Worm (Caenorhabditis elegans) whole organism, L4 larva: ENCODE data around the gene C04F5.8.
A peak's percentile ranks its signal among the peaks of the same experiment; 100 is the strongest.

Experiments
- Y75B8A.6 ChIP-seq: fragments of 200-800 bp; sonication (Bioruptor generic); IDR thresholded peaks from 2 replicates; pipeline ENCODE4 v1.3.6; 2022; ENCODE audit warnings: missing genetic modification reagents, missing genetic modification characterization, missing compliant biosample characterization
- aha-1 ChIP-seq: fragments of 150-350 bp; peaks from one replicate; lab custom pipeline; 2014; ENCODE audit warnings: missing biosample characterization, missing genetic modification characterization
- arid-1 ChIP-seq: fragments of 200-800 bp; sonication (Bioruptor generic); conservative IDR thresholded peaks from 2 replicates; pipeline ENCODE4 v1.3.6; 2022; ENCODE audit warnings: missing genetic modification reagents, missing genetic modification characterization, missing compliant biosample characterization
- ceh-44 ChIP-seq: fragments of 200-800 bp; sonication (Bioruptor generic); IDR thresholded peaks from 2 replicates; pipeline ENCODE4 v1.3.6; 2022; ENCODE audit warnings: missing genetic modification reagents, missing genetic modification characterization, missing compliant biosample characterization
- ctbp-1 ChIP-seq: fragments of 200-800 bp; sonication (Bioruptor generic); IDR thresholded peaks from 2 replicates; pipeline ENCODE4 v1.3.6; 2022; ENCODE audit warnings: missing genetic modification reagents, missing genetic modification characterization, missing compliant biosample characterization
- daf-16 ChIP-seq, 3 experiments: sonication (generic microtip); optimal IDR thresholded peaks; 2 replicates each; lab custom pipeline; 2016 to 2017; ENCODE audit warnings: missing genetic modification characterization in 3 of 3, missing genetic modification reagents in 3 of 3, mild to moderate bottlenecking in 2 of 3, missing compliant biosample characterization in 2 of 3, missing biosample characterization in 1 of 3, moderate library complexity in 1 of 3
- dmd-6 ChIP-seq: fragments of 200-800 bp; sonication (Bioruptor generic); IDR thresholded peaks from 2 replicates; pipeline ENCODE4 v1.3.6; 2022; ENCODE audit warnings: missing genetic modification reagents, missing genetic modification characterization, missing compliant biosample characterization
- dmd-9 ChIP-seq: fragments of 200-800 bp; sonication (Bioruptor generic); IDR thresholded peaks from 2 replicates; pipeline ENCODE4 v1.3.6; 2022; ENCODE audit warnings: missing genetic modification reagents, missing genetic modification characterization, missing compliant biosample characterization
- dpl-1 ChIP-seq: fragments of 150-350 bp; optimal IDR thresholded peaks from 2 replicates; lab custom pipeline; 2014; ENCODE audit warnings: missing biosample characterization, missing genetic modification reagents, missing genetic modification characterization
- dve-1 ChIP-seq: sonication (generic microtip); optimal IDR thresholded peaks from 2 replicates; lab custom pipeline; 2017; ENCODE audit warnings: antibody characterized with exemption, mild to moderate bottlenecking, missing genetic modification characterization, missing compliant biosample characterization; ENCODE audit not compliant: insufficient read depth
- fkh-10 ChIP-seq: fragments of 150-350 bp; optimal IDR thresholded peaks from 2 replicates; lab custom pipeline; 2014; ENCODE audit warnings: missing biosample characterization, missing genetic modification reagents, missing genetic modification characterization
- hif-1 ChIP-seq, 2 experiments: sonication (generic microtip); optimal IDR thresholded peaks; 2 replicates each; lab custom pipeline; 2016 to 2017; ENCODE audit warnings: missing compliant biosample characterization in 2 of 2, missing genetic modification characterization in 2 of 2, missing genetic modification reagents in 2 of 2, missing genotype in 2 of 2, mild to moderate bottlenecking in 1 of 2
- hlh-11 ChIP-seq: fragments of 200-800 bp; sonication (Bioruptor generic); optimal IDR thresholded peaks from 2 replicates; lab custom pipeline; 2018; ENCODE audit warnings: mild to moderate bottlenecking, missing genetic modification characterization, missing compliant biosample characterization
- hlh-30 ChIP-seq: sonication (generic microtip); optimal IDR thresholded peaks from 2 replicates; lab custom pipeline; 2017; ENCODE audit warnings: antibody characterized with exemption, mild to moderate bottlenecking, missing genetic modification characterization, missing compliant biosample characterization; ENCODE audit not compliant: insufficient read depth
- hmg-1.1 ChIP-seq: fragments of 200-800 bp; sonication (Bioruptor generic); IDR thresholded peaks from 2 replicates; pipeline ENCODE4 v1.3.6; 2022; ENCODE audit warnings: missing genetic modification reagents, missing genetic modification characterization, missing compliant biosample characterization
- mes-2 ChIP-seq: sonication (generic microtip); optimal IDR thresholded peaks from 2 replicates; lab custom pipeline; 2016; ENCODE audit warnings: missing genotype, mild to moderate bottlenecking, missing genetic modification characterization, missing compliant biosample characterization; ENCODE audit not compliant: poor library complexity, severe bottlenecking
- mxl-2 ChIP-seq: fragments of 200-800 bp; sonication (Bioruptor generic); conservative IDR thresholded peaks from 2 replicates; pipeline ENCODE4 v1.3.6; 2022; ENCODE audit warnings: missing genetic modification reagents, missing genetic modification characterization, missing compliant biosample characterization
- nhr-11 ChIP-seq: fragments of 150-350 bp; optimal IDR thresholded peaks from 2 replicates; lab custom pipeline; 2014; ENCODE audit warnings: missing biosample characterization, missing genetic modification characterization
- nhr-28 ChIP-seq: fragments of 150-350 bp; optimal IDR thresholded peaks from 2 replicates; lab custom pipeline; 2014; ENCODE audit warnings: missing biosample characterization, missing genetic modification characterization
- nhr-6 ChIP-seq: fragments of 150-350 bp; optimal IDR thresholded peaks from 2 replicates; lab custom pipeline; 2014; ENCODE audit warnings: missing biosample characterization, missing genetic modification characterization
- nhr-76 ChIP-seq: fragments of 150-350 bp; optimal IDR thresholded peaks from 2 replicates; lab custom pipeline; 2014; ENCODE audit warnings: missing biosample characterization, missing genetic modification characterization
- nhr-77 ChIP-seq: fragments of 150-350 bp; optimal IDR thresholded peaks from 2 replicates; lab custom pipeline; 2014; ENCODE audit warnings: missing biosample characterization, missing genetic modification characterization
- pha-4 ChIP-seq, 2 experiments: fragments of 150-350 bp in 1 of 2; fragments of 200-800 bp in 1 of 2; sonication (Bioruptor generic) in 1 of 2; IDR thresholded peaks in 1 of 2; optimal IDR thresholded peaks in 1 of 2; 2 replicates each; pipeline versions ENCODE4 v1.3.6 to Lab custom; 2014 to 2022; ENCODE audit warnings: missing genetic modification characterization in 2 of 2, missing genetic modification reagents in 2 of 2, missing biosample characterization in 1 of 2, missing compliant biosample characterization in 1 of 2
- pqm-1 ChIP-seq: sonication (generic microtip); optimal IDR thresholded peaks from 2 replicates; lab custom pipeline; 2017; ENCODE audit warnings: missing biosample characterization, missing genetic modification characterization
- skn-1 ChIP-seq: fragments of 150-350 bp; optimal IDR thresholded peaks from 2 replicates; lab custom pipeline; 2014; ENCODE audit warnings: missing biosample characterization, missing genetic modification characterization
- tag-97 ChIP-seq: fragments of 200-800 bp; sonication (Bioruptor generic); IDR thresholded peaks from 2 replicates; pipeline ENCODE4 v1.3.6; 2022; ENCODE audit warnings: missing genetic modification characterization, missing compliant biosample characterization
- tra-1 ChIP-seq: fragments of 200-800 bp; sonication (Bioruptor generic); IDR thresholded peaks from 2 replicates; pipeline ENCODE4 v1.3.6; 2022; ENCODE audit warnings: missing genetic modification reagents, missing genetic modification characterization, missing compliant biosample characterization
- unc-62 ChIP-seq, 3 experiments: fragments of 150-350 bp in 1 of 3; sonication (generic microtip); optimal IDR thresholded peaks in 2 of 3; peaks in 1 of 3; 1 replicate in 1 of 3; 2 replicates in 2 of 3; lab custom pipeline; 2014 to 2017; ENCODE audit warnings: missing biosample characterization in 3 of 3, missing genetic modification characterization in 3 of 3, missing genetic modification reagents in 3 of 3, missing genotype in 1 of 3
- zag-1 ChIP-seq: fragments of 150-350 bp; optimal IDR thresholded peaks from 2 replicates; lab custom pipeline; 2014; ENCODE audit warnings: missing biosample characterization, missing genetic modification characterization
- zip-2 ChIP-seq: fragments of 150-350 bp; optimal IDR thresholded peaks from 2 replicates; lab custom pipeline; 2014; ENCODE audit warnings: missing biosample characterization, missing genetic modification characterization
- ztf-7 ChIP-seq: fragments of 150-350 bp; optimal IDR thresholded peaks from 2 replicates; lab custom pipeline; 2014; ENCODE audit warnings: missing biosample characterization, missing genetic modification characterization

Gene C04F5.8

ce11 chrV:5131380-5131779 lies 17.8 kb upstream of the C04F5.8 start:
- TF ChIP-seq nhr-28 (tag; lab: Kevin White, UChicago) (peak; percentile 83), ceh-44 (GFP tag; lab: Robert Waterston, UW) (no peak), unc-62 (GFP tag; optimal IDR thresholded peaks at IDR 0.05 in 1 of 2; lab: Kevin White, UChicago) (peak in 1 of 2 experiments; percentile 85), unc-62 (tag; optimal IDR thresholded peaks at IDR 0.05; lab: Kevin White, UChicago) (no peak), ztf-7 (tag; lab: Kevin White, UChicago) (peak; percentile 64), tag-97 (GFP tag; lab: Robert Waterston, UW) (no peak), hlh-11 (peak; percentile 19), nhr-77 (tag; lab: Kevin White, UChicago) (peak; percentile 8), nhr-11 (tag; lab: Kevin White, UChicago) (peak; percentile 35), hlh-30 (tag; lab: Kevin White, UChicago) (peak; percentile 40), zip-2 (tag; lab: Kevin White, UChicago) (peak; percentile 99), hif-1 (tag; optimal IDR thresholded peaks at IDR 0.05; lab: Kevin White, UChicago) (peak in 1 of 2 experiments; percentile 46), dpl-1 (GFP tag; lab: Kevin White, UChicago) (peak; percentile 20), nhr-6 (tag; lab: Kevin White, UChicago) (peak; percentile 57), skn-1 (tag; lab: Kevin White, UChicago) (no peak), pha-4 (GFP tag; IDR thresholded peaks at IDR 0.05; lab: Robert Waterston, UW) (no peak), pha-4 (tag; optimal IDR thresholded peaks at IDR 0.05; lab: Kevin White, UChicago) (no peak), aha-1 (tag; lab: Kevin White, UChicago) (peak; percentile 70), dmd-9 (GFP tag; lab: Robert Waterston, UW) (no peak), pqm-1 (no peak), tra-1 (GFP tag; lab: Robert Waterston, UW) (no peak)

ce11 chrV:5130018-5130417 lies 16.5 kb upstream of the C04F5.8 start, which contains the start of gene F14F9.8:
Gene F14F9.8, plus strand, starts transcription at chrV:5130318.
- TF ChIP-seq mxl-2 (GFP tag; lab: Robert Waterston, UW) (no peak), aha-1 (tag; lab: Kevin White, UChicago) (peak; percentile 79), unc-62 (GFP tag; optimal IDR thresholded peaks at IDR 0.05 in 1 of 2; lab: Kevin White, UChicago) (peak in 1 of 2 experiments; percentile 4), unc-62 (tag; optimal IDR thresholded peaks at IDR 0.05; lab: Kevin White, UChicago) (no peak)

ce11 chrV:5126793-5127192 lies 13.2 kb upstream of the C04F5.8 start, which contains the start of gene F14F9.5:
Gene F14F9.5, plus strand, starts transcription at chrV:5127093.
- TF ChIP-seq hmg-1.1 (GFP tag; lab: Robert Waterston, UW): no peak
- no peak for TF ChIP-seq ctbp-1 (GFP tag; lab: Robert Waterston, UW)
- TF ChIP-seq fkh-10 (GFP tag; lab: Kevin White, UChicago): no peak

- TF ChIP-seq mes-2 (tag; lab: Kevin White, UChicago): no peak
- TF ChIP-seq Y75B8A.6 (GFP tag; lab: Robert Waterston, UW): no peak
- TF ChIP-seq arid-1 (GFP tag; lab: Robert Waterston, UW): no peak
- peak; percentile 59 for TF ChIP-seq pqm-1
- peak; percentile 54 for TF ChIP-seq nhr-28 (tag; lab: Kevin White, UChicago)
- peak; percentile 8; the same call in 1 of the 2 replicates for TF ChIP-seq dmd-6 (GFP tag; lab: Robert Waterston, UW)
- TF ChIP-seq dve-1: peak; percentile 5
- TF ChIP-seq daf-16 (GFP tag; optimal IDR thresholded peaks at IDR 0.05; lab: Kevin White, UChicago): no peak
- TF ChIP-seq daf-16 (tag; optimal IDR thresholded peaks at IDR 0.05; lab: Kevin White, UChicago): peak; percentile 81
Observed at ce11 chrV:5119679-5120078, 6.1 kb upstream of the C04F5.8 start, which contains the start of gene sid-1. Gene sid-1, plus strand, starts transcription at chrV:5119970.

- TF ChIP-seq mes-2 (tag; lab: Kevin White, UChicago) (peak; percentile 21), zag-1 (no peak), dmd-6 (GFP tag; lab: Robert Waterston, UW) (no peak), tag-97 (GFP tag; lab: Robert Waterston, UW) (no peak), nhr-76 (tag; lab: Kevin White, UChicago) (no peak), zip-2 (tag; lab: Kevin White, UChicago) (no peak), ctbp-1 (GFP tag; lab: Robert Waterston, UW) (no peak)
Observed at ce11 chrV:5119109-5119508, 5.6 kb upstream of the C04F5.8 start, which contains the start of gene C04F5.9. Gene C04F5.9, minus strand, starts transcription at chrV:5119209.
